Worm (Caenorhabditis elegans): ENCODE data around the gene egl-44.

DNA sequence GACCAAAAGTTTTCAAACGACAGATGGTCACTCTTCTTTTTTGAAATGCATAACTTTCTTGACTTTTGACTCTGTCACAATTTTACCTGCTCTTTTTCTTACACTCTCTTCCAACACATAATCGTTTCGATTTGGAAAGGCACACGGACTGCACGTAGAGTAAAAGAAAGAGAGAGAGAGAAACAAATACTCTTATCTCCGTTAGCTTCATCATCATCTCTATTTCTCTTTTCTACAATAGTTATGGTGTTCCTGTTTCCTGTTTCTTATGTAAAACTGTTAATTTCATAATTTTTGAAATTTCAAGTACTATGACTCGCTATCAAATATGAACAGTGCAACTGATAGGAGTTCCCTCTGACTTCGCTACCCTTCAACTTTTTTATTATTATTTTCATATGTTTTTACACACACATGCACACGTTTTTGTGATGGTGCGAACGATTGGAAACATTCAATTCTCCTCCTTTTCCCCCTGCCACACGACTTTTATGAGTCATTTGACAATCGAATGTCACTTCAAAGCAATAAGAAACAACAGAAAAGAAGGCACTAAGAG, 1.6 kb downstream of the egl-44 start:
- TF ChIP-seq him-1 (tag; optimal IDR thresholded peaks at IDR 0.05) (no peak), dao-5 (tag; optimal IDR thresholded peaks at IDR 0.05) (no peak)

Data from whole organism, L4/young adult.